Worm (Caenorhabditis elegans): Measurements from ENCODE around the gene srd-33.
A peak's percentile ranks its signal among the peaks of the same experiment; 100 is the strongest.

The srd-33 gene

DNA sequence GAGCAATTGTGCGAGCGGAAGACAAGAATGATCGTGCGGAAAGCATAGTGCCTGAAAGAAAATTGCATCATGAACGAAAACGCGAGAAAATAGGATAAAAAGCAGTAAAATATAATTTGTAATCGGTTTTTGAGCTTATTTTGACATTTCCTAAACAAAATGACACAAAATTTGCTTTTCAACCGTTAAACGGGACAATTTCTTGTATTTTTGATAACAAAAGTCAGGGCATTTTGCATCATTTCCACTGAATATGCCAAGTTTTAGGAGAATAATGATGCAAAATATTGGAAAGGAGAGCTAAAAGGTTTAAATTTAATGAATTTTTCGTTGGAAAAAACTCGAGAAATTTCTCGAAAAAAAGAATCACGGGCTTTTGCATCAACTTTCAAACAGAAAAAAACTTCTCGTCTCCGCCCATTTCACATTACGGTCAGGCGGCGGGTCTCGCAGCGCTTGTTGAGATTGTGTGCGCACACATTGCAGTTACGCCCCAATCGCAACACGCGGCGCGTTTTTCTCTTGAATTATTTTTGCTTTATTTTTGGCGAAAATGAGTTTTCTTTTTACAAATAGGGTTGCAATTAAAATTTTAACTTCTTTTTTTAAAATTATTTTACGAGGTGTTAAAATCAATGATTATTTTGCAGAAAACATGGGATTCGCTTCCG lies 45.2 kb upstream of the srd-33 start, which contains the start of the genes hsp-6 and C37H5.5 (continued):
- TF ChIP-seq lir-3 (tag; optimal IDR thresholded peaks at IDR 0.05; ENCODE audit: poor library complexity) (no peak), jun-1 (tag; optimal IDR thresholded peaks at IDR 0.05) (peak; percentile 27), fos-1 (tag; optimal IDR thresholded peaks at IDR 0.05) (peak; percentile 10), nhr-90 (tag; optimal IDR thresholded peaks at IDR 0.05; ENCODE audit: poor library complexity) (peak; percentile 79), ztf-11 (tag; optimal IDR thresholded peaks at IDR 0.05) (no peak), hlh-4 (tag; optimal IDR thresholded peaks at IDR 0.05) (no peak), fkh-4 (tag; optimal IDR thresholded peaks at IDR 0.05; ENCODE audit: borderline replicate concordance) (no peak), efl-1 (optimal IDR thresholded peaks at IDR 0.05) (peak; percentile 78 to 83), efl-1 (GFP tag; optimal IDR thresholded peaks at IDR 0.05 in 1 of 2) (peak; percentile 67 to 97)

DNA sequence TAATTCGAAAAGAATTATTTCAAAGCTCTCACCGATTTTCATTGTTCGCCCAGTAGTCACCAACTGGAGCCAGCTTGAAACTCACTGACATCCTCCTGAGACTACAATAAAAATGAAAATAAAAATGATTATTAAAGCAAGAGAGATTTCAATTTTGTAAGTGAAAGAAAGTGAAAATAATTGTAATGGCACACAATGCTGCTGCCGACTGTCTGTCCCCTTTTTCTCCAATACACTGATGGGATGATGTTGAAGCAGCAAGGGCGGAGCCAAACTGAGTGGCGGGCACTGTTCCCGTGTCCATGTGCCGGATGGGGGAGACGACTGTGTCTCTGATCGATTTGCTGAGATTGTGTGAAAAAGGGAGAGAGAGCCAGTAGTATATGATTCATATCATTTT lies 37.8 kb upstream of the srd-33 start, which contains the start of gene C37H5.14:
Gene C37H5.14, minus strand, starts transcription at position 101 of the 400 bp plus-strand sequence.
- TF ChIP-seq aly-2 (tag; optimal IDR thresholded peaks at IDR 0.05) = no peak
- no peak for TF ChIP-seq nhr-71 (tag; optimal IDR thresholded peaks at IDR 0.05)
- TF ChIP-seq pax-3 (tag; optimal IDR thresholded peaks at IDR 0.05) = no peak
- TF ChIP-seq nhr-76 (tag; optimal IDR thresholded peaks at IDR 0.05) = no peak
- no peak for TF ChIP-seq efl-1 (optimal IDR thresholded peaks at IDR 0.05)
- TF ChIP-seq efl-1 (GFP tag; optimal IDR thresholded peaks at IDR 0.05 in 1 of 2) = peak in 1 of 2 experiments; percentile 47
- TF ChIP-seq aha-1 (tag; optimal IDR thresholded peaks at IDR 0.05) = no peak
- TF ChIP-seq dsc-1 (tag; optimal IDR thresholded peaks at IDR 0.05) = no peak

DNA sequence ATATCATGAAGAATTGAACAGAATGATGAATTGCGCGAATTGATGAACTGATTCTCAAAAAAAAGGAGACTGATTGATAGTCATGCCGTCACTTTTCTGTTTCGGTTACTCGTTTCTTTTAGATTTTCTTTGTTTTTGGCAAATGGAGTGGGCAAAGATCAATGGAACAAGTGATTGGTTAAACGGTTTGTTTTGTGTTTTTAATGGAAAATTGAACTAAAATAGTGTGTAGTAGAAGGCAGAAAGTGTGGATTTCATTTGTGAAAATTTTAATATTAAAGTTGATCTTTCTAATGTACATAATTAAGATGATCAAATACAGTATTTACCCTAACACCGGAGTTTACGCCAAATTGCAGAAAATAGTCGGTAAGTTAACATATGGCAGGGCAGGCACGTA lies 32.2 kb upstream of the srd-33 start, which contains the start of gene nas-9:
Gene nas-9, minus strand, starts transcription at position 101 of the 400 bp plus-strand sequence.
- TF ChIP-seq nhr-85 (tag) = peak; percentile 55
- peak in 1 of 6 experiments; percentile 29 for TF ChIP-seq elt-3 (tag; optimal IDR thresholded peaks at IDR 0.05)
- no peak for TF ChIP-seq aha-1 (tag; optimal IDR thresholded peaks at IDR 0.05)
- TF ChIP-seq nhr-84 (tag; optimal IDR thresholded peaks at IDR 0.05) = no peak

DNA sequence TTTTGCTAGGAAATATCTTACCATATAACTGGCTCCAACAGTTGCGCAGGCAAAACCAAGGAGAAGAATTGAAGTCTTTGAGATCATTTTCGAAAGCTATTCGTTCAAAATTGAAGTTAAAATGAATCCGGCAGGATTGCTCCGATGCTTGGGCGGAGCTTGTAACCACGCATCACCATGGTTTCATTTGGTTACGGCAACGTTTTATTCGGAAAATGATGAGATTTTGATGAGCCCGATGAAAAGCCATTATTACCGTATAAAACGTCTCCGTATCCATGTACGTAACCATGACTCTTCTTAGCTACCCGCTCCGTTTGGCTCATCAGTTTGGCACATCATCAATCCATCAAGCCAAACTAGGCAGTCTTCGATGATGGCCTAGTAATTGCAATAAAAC lies 30.9 kb upstream of the srd-33 start, which contains the start of gene cwp-1:
Gene cwp-1, minus strand, starts transcription at position 101 of the 400 bp plus-strand sequence.
- TF ChIP-seq elt-3 (tag; optimal IDR thresholded peaks at IDR 0.05) (no peak), nhr-85 (tag) (no peak), ces-1 (GFP tag; optimal IDR thresholded peaks at IDR 0.05) (no peak), lin-35 (GFP tag; optimal IDR thresholded peaks at IDR 0.05) (no peak), lin-14 (GFP tag; optimal IDR thresholded peaks at IDR 0.05) (no peak), nhr-12 (tag; optimal IDR thresholded peaks at IDR 0.05) (no peak), ceh-90 (tag; optimal IDR thresholded peaks at IDR 0.05) (no peak)

DNA sequence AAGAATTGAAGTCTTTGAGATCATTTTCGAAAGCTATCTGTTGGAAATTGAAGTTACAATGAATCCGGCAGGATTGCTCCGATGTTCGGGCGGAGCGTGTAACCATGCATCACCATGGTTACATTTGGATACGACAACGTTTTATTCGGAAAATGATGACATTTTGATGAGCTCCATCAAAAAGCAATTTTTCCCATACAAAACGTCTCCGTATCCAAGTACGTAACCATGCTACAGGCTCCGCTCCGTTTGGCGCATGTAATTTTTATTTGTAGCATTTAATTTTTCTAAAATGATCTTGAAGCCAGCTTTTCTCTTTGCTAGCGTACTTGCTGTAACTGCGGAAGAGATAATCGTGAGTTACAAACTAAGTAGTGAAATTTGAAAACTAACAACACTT lies 29.5 kb upstream of the srd-33 start, which contains the start of the genes cwp-2 and cwp-3:
Gene cwp-2, minus strand, starts transcription at position 101 of the 400 bp plus-strand sequence.
Gene cwp-3, plus strand, starts transcription at position 293 of the 400 bp plus-strand sequence.
- TF ChIP-seq nhr-19 (GFP tag; conservative IDR thresholded peaks at IDR 0.05) (no peak), pqm-1 (tag; optimal IDR thresholded peaks at IDR 0.05) (no peak), unc-130 (tag; optimal IDR thresholded peaks at IDR 0.05) (no peak), hpl-2 (GFP tag; optimal IDR thresholded peaks at IDR 0.05) (no peak), rnt-1 (tag; optimal IDR thresholded peaks at IDR 0.05) (no peak), aly-2 (tag; optimal IDR thresholded peaks at IDR 0.05) (no peak), mdl-1 (tag; optimal IDR thresholded peaks at IDR 0.05) (no peak), nhr-71 (tag; optimal IDR thresholded peaks at IDR 0.05) (no peak), ceh-8 (GFP tag; optimal IDR thresholded peaks at IDR 0.05) (no peak), vab-15 (tag; optimal IDR thresholded peaks at IDR 0.05) (no peak), tlp-1 (tag; optimal IDR thresholded peaks at IDR 0.05) (no peak), ama-1 (optimal IDR thresholded peaks at IDR 0.05) (no peak), nhr-12 (tag; optimal IDR thresholded peaks at IDR 0.05) (no peak), C16A3.4 (tag; optimal IDR thresholded peaks at IDR 0.05) (no peak), F16B12.6 (tag; optimal IDR thresholded peaks at IDR 0.05) (no peak), nhr-237 (tag; optimal IDR thresholded peaks at IDR 0.05) (no peak), lin-35 (GFP tag; optimal IDR thresholded peaks at IDR 0.05) (no peak), fkh-4 (tag; optimal IDR thresholded peaks at IDR 0.05; ENCODE audit: borderline replicate concordance) (no peak), isw-1 (GFP tag; IDR thresholded peaks at IDR 0.05) (no peak), sox-4 (tag; optimal IDR thresholded peaks at IDR 0.05) (no peak)

All from whole organism, L1 larva.